Worm (Caenorhabditis elegans): Measurements from ENCODE around the gene srx-76.

DNA sequence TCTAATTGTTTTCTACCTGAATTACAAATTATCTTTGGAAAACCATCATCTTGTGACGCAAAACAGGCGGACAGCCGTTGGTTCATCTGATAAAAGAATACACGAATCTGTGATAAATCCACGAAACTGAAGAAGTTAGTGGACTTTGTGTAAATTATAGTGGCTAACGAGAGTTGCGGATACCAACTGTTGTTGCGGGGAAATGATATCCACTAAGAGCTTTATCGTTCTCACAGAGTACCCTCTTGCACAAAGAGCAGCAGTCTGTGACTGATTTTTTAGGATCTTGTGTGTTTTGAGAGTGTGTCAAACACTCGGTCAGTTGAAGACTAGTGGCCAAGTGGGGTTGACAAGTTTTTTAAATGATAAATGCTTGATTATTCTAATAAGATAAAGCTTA is 28.0 kb downstream of the srx-76 start:
- TF ChIP-seq W03F9.2 (tag; optimal IDR thresholded peaks at IDR 0.05) (no peak), dao-5 (tag; optimal IDR thresholded peaks at IDR 0.05) (no peak)
